Fruit fly (Drosophila melanogaster) whole organism, embryonic: ENCODE measurements around the gene CG17029.

Experiments
- Awh ChIP-seq: fragments of 200-800 bp; sonication (Bioruptor generic); IDR thresholded peaks from 2 replicates; pipeline ENCODE4, ENCODE4 v1.3.6; 2022; ENCODE audit warnings: missing biosample characterization, missing genetic modification characterization
- C15 ChIP-seq: fragments of 200-800 bp; sonication (Bioruptor generic); IDR thresholded peaks from 3 replicates; pipeline ENCODE4 v1.3.6; 2022; ENCODE audit warnings: missing biosample characterization, missing genetic modification characterization
- CG10267 ChIP-seq: fragments of 200-800 bp; sonication (Bioruptor generic); optimal IDR thresholded peaks from 2 replicates; lab custom pipeline; 2018; ENCODE audit warnings: missing biosample characterization, mild to moderate bottlenecking, missing genetic modification characterization, moderate library complexity
- CG11504 ChIP-seq: fragments of 200-800 bp; sonication (Bioruptor generic); optimal IDR thresholded peaks from 3 replicates; lab custom pipeline; 2019; ENCODE audit warnings: missing biosample characterization, mild to moderate bottlenecking, missing genetic modification characterization, moderate library complexity
- CG12299 ChIP-seq: fragments of 200-800 bp; sonication (Bioruptor generic); optimal IDR thresholded peaks from 2 replicates; lab custom pipeline; 2018; ENCODE audit warnings: missing biosample characterization, mild to moderate bottlenecking, missing genetic modification characterization
- CG13775 ChIP-seq: fragments of 200-800 bp; sonication (Bioruptor generic); optimal IDR thresholded peaks from 3 replicates; lab custom pipeline; 2017; ENCODE audit warnings: missing biosample characterization, mild to moderate bottlenecking, missing genetic modification characterization
- CG16779 ChIP-seq: fragments of 200-800 bp; sonication (Bioruptor generic); IDR thresholded peaks from 2 replicates; pipeline ENCODE4 v1.3.6; 2022; ENCODE audit warnings: missing biosample characterization, missing genetic modification characterization
- CG2678 ChIP-seq: fragments of 200-800 bp; sonication (Bioruptor generic); optimal IDR thresholded peaks from 3 replicates; lab custom pipeline; 2019; ENCODE audit warnings: missing biosample characterization, mild to moderate bottlenecking, missing genetic modification characterization, moderate library complexity
- CG30020 ChIP-seq: fragments of 200-800 bp; optimal IDR thresholded peaks from 2 replicates; lab custom pipeline; 2019; ENCODE audit warnings: missing biosample characterization, mild to moderate bottlenecking, missing genetic modification characterization, moderate library complexity
- CG31441 ChIP-seq: fragments of 200-800 bp; sonication (Bioruptor generic); IDR thresholded peaks from 2 replicates; pipeline ENCODE4 v1.3.6; 2022; ENCODE audit warnings: missing biosample characterization, missing genetic modification characterization
- CG3281 ChIP-seq: fragments of 200-800 bp; sonication (Bioruptor generic); optimal IDR thresholded peaks from 3 replicates; lab custom pipeline; 2017; ENCODE audit warnings: missing biosample characterization, mild to moderate bottlenecking, missing genetic modification characterization
- CG4404 ChIP-seq: fragments of 200-800 bp; sonication (Bioruptor generic); IDR thresholded peaks from 2 replicates; pipeline ENCODE4 v1.3.6; 2022; ENCODE audit warnings: missing biosample characterization, missing genetic modification characterization
- CG4617 ChIP-seq: fragments of 200-800 bp; sonication (Bioruptor generic); optimal IDR thresholded peaks from 3 replicates; lab custom pipeline; 2016; ENCODE audit warnings: missing biosample characterization, missing genetic modification characterization, borderline replicate concordance
- CG5180 ChIP-seq: fragments of 200-800 bp; sonication (Bioruptor generic); optimal IDR thresholded peaks from 3 replicates; lab custom pipeline; 2017; ENCODE audit warnings: missing biosample characterization, missing genetic modification characterization, mild to moderate bottlenecking, moderate library complexity, missing genetic modification reagents
- CG6689 ChIP-seq: fragments of 200-800 bp; sonication (Bioruptor generic); IDR thresholded peaks from 2 replicates; pipeline ENCODE4 v1.3.6; 2022; ENCODE audit warnings: missing biosample characterization, missing genetic modification characterization
- CG7786 ChIP-seq: fragments of 200-800 bp; sonication (Bioruptor generic); optimal IDR thresholded peaks from 2 replicates; lab custom pipeline; 2016; ENCODE audit warnings: missing biosample characterization, missing genetic modification characterization
- CG7839 ChIP-seq: fragments of 200-800 bp; sonication (Bioruptor generic); optimal IDR thresholded peaks from 3 replicates; lab custom pipeline; 2018; ENCODE audit warnings: missing biosample characterization, mild to moderate bottlenecking, missing genetic modification characterization, moderate library complexity
- Dll ChIP-seq: fragments of 200-800 bp; sonication (Bioruptor generic); IDR thresholded peaks from 4 replicates; pipeline ENCODE4 v1.3.6; 2022; ENCODE audit warnings: missing biosample characterization, missing genetic modification characterization; ENCODE audit not compliant: partially characterized antibody
- Doc2 ChIP-seq: fragments of 200-800 bp; sonication (Bioruptor generic); IDR thresholded peaks from 2 replicates; pipeline ENCODE4 v1.3.6; 2022; ENCODE audit warnings: missing biosample characterization, missing genetic modification characterization
- Fer2 ChIP-seq: fragments of 200-800 bp; sonication (Bioruptor generic); optimal IDR thresholded peaks from 2 replicates; lab custom pipeline; 2018; ENCODE audit warnings: missing biosample characterization, mild to moderate bottlenecking, missing genetic modification characterization, moderate library complexity
- H15 ChIP-seq: fragments of 200-800 bp; sonication (Bioruptor generic); IDR thresholded peaks from 3 replicates; pipeline ENCODE4 v1.3.6; 2022; ENCODE audit warnings: missing biosample characterization, missing genetic modification characterization
- HLH3B ChIP-seq: fragments of 200-800 bp; sonication (Bioruptor generic); IDR thresholded peaks from 2 replicates; pipeline ENCODE4 v1.3.6; 2022; ENCODE audit warnings: missing biosample characterization, missing genetic modification characterization
- Hr51 ChIP-seq, 2 experiments: fragments of 200-800 bp; sonication (Bioruptor generic); optimal IDR thresholded peaks; 2 replicates in 1 of 2; 3 replicates in 1 of 2; lab custom pipeline; 2016 to 2018; ENCODE audit warnings: missing biosample characterization in 2 of 2, missing genetic modification characterization in 2 of 2, mild to moderate bottlenecking in 1 of 2, moderate library complexity in 1 of 2
- MBD-R2 ChIP-seq: fragments of 200-800 bp; sonication (Bioruptor generic); IDR thresholded peaks from 2 replicates; pipeline ENCODE4 v1.3.6; 2022; ENCODE audit warnings: missing biosample characterization, missing genetic modification characterization
- Mad ChIP-seq: fragments of 200-800 bp; sonication (Bioruptor generic); optimal IDR thresholded peaks from 2 replicates; lab custom pipeline; 2016; ENCODE audit warnings: missing biosample characterization, missing genetic modification characterization
- NFAT ChIP-seq: fragments of 200-800 bp; sonication (Bioruptor generic); IDR thresholded peaks from 2 replicates; pipeline ENCODE4 v1.3.6; 2022; ENCODE audit warnings: missing biosample characterization, missing genetic modification characterization
- Oli ChIP-seq: fragments of 200-800 bp; sonication (Bioruptor generic); optimal IDR thresholded peaks from 2 replicates; lab custom pipeline; 2018; ENCODE audit warnings: missing biosample characterization, mild to moderate bottlenecking, missing genetic modification characterization, moderate library complexity
- Sin3A ChIP-seq: fragments of >200 bp; optimal IDR thresholded peaks from 2 replicates; lab custom pipeline; 2018
- Ssrp ChIP-seq: fragments of 200-800 bp; sonication (Bioruptor generic); optimal IDR thresholded peaks from 2 replicates; lab custom pipeline; 2018; ENCODE audit warnings: missing biosample characterization, mild to moderate bottlenecking, missing genetic modification characterization, moderate library complexity
- Trl ChIP-seq, 3 experiments: fragments of >200 bp in 2 of 3; fragments of 200-800 bp in 1 of 3; sonication (Bioruptor generic) in 1 of 3; optimal IDR thresholded peaks; 2 replicates in 1 of 3; 3 replicates in 2 of 3; lab custom pipeline; 2016 to 2017; ENCODE audit warnings: missing biosample characterization in 1 of 3, missing genetic modification characterization in 1 of 3
- Xrp1 ChIP-seq: fragments of 200-800 bp; sonication (Bioruptor generic); IDR thresholded peaks from 2 replicates; pipeline ENCODE4 v1.3.6; 2022; ENCODE audit warnings: missing biosample characterization, missing genetic modification characterization
- abd-A ChIP-seq: fragments of 200-800 bp; sonication (Bioruptor generic); optimal IDR thresholded peaks from 3 replicates; lab custom pipeline; 2019; ENCODE audit warnings: missing biosample characterization, mild to moderate bottlenecking, missing genetic modification characterization, moderate library complexity
- cas ChIP-seq: fragments of 200-800 bp; sonication (Bioruptor generic); IDR thresholded peaks from 2 replicates; pipeline ENCODE4 v1.3.6; 2022; ENCODE audit warnings: missing biosample characterization, missing genetic modification characterization
- crp ChIP-seq, 2 experiments: fragments of 200-800 bp; sonication (Bioruptor generic); optimal IDR thresholded peaks; 2 replicates in 1 of 2; 3 replicates in 1 of 2; lab custom pipeline; 2017; ENCODE audit warnings: missing biosample characterization in 2 of 2, missing genetic modification characterization in 2 of 2, mild to moderate bottlenecking in 1 of 2, moderate library complexity in 1 of 2
- dan ChIP-seq: fragments of 200-800 bp; sonication (Bioruptor generic); IDR thresholded peaks from 2 replicates; pipeline ENCODE4 v1.3.6; 2022; ENCODE audit warnings: missing biosample characterization, missing genetic modification characterization
- dmrt99B ChIP-seq: fragments of 200-800 bp; sonication (Bioruptor generic); optimal IDR thresholded peaks from 2 replicates; lab custom pipeline; 2018; ENCODE audit warnings: missing biosample characterization, mild to moderate bottlenecking, missing genetic modification characterization, moderate library complexity
- gem ChIP-seq: fragments of 200-800 bp; sonication (Bioruptor generic); optimal IDR thresholded peaks from 2 replicates; lab custom pipeline; 2019; ENCODE audit warnings: missing biosample characterization, mild to moderate bottlenecking, missing genetic modification characterization, moderate library complexity
- gro ChIP-seq: fragments of 200-800 bp; sonication (Bioruptor generic); optimal IDR thresholded peaks from 2 replicates; lab custom pipeline; 2016; ENCODE audit warnings: missing biosample characterization, missing genetic modification characterization
- hth ChIP-seq: fragments of >200 bp; optimal IDR thresholded peaks from 2 replicates; lab custom pipeline; 2017; ENCODE audit warnings: inconsistent platforms
- nmo ChIP-seq: fragments of 200-800 bp; sonication (Bioruptor generic); optimal IDR thresholded peaks from 2 replicates; lab custom pipeline; 2018; ENCODE audit warnings: missing biosample characterization, mild to moderate bottlenecking, missing genetic modification characterization, moderate library complexity
- p53 ChIP-seq: fragments of 200-800 bp; sonication (Bioruptor generic); optimal IDR thresholded peaks from 2 replicates; lab custom pipeline; 2016; ENCODE audit warnings: missing biosample characterization, missing genetic modification characterization
- pb ChIP-seq: fragments of 200-800 bp; sonication (Bioruptor generic); optimal IDR thresholded peaks from 3 replicates; lab custom pipeline; 2016; ENCODE audit warnings: missing biosample characterization, missing genetic modification characterization
- pnt ChIP-seq: fragments of 200-800 bp; sonication (Bioruptor generic); optimal IDR thresholded peaks from 3 replicates; lab custom pipeline; 2016; ENCODE audit warnings: missing biosample characterization, missing genetic modification characterization
- pzg ChIP-seq: fragments of 200-800 bp; sonication (Bioruptor generic); optimal IDR thresholded peaks from 3 replicates; lab custom pipeline; 2018; ENCODE audit warnings: missing biosample characterization, mild to moderate bottlenecking, missing genetic modification characterization, moderate library complexity
- row ChIP-seq: fragments of 200-800 bp; sonication (Bioruptor generic); IDR thresholded peaks from 3 replicates; pipeline ENCODE4 v1.3.6; 2022; ENCODE audit warnings: missing biosample characterization, missing genetic modification characterization
- sd ChIP-seq: fragments of 200-800 bp; sonication (Bioruptor generic); optimal IDR thresholded peaks from 3 replicates; lab custom pipeline; 2018; ENCODE audit warnings: missing biosample characterization, mild to moderate bottlenecking, missing genetic modification characterization, moderate library complexity
- twi ChIP-seq: fragments of 200-800 bp; optimal IDR thresholded peaks from 2 replicates; lab custom pipeline; 2019; ENCODE audit warnings: missing biosample characterization, mild to moderate bottlenecking, missing genetic modification characterization, moderate library complexity
- tx ChIP-seq: fragments of 200-800 bp; sonication (Bioruptor generic); optimal IDR thresholded peaks from 2 replicates; lab custom pipeline; 2016; ENCODE audit warnings: missing biosample characterization, missing genetic modification characterization
- vvl ChIP-seq: fragments of 200-800 bp; sonication (Bioruptor generic); IDR thresholded peaks from 2 replicates; pipeline ENCODE4 v1.3.6; 2022; ENCODE audit warnings: missing biosample characterization, missing genetic modification characterization

CG17029 gene

DNA sequence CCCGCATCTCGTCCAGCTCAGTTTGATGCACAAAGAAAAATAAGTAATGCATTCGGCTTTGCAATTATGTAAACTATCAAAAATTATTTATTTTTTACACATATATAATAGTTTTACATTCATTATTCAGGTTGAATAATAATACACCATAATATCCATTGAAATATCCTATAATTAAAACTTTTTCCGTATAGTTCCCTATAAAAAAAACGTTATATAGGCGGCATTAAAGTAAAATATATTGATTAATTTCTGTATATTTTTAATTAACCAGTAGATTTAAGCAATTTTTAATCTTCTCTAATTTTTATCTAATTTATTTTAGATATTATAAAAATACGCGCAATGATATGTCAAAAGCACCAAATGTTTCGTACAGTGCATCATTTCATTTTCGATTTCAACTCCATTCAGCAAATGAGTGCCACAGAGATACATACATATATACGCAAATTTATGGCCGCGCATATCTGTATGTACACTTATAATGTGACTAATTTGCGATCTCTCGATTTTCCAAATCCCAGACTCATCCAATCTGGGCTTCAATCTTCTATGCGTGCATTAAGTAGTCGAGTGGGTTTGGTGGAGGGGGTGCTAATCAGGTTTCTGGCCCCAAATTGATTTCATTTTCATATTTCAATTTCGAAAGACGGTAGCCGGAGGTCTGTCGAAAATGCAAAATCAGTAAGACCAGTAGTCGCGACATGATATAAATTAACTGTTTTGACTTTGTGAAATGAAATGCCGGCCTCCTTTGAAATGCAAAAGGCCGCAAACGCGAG is 36.7 kb downstream of the CG17029 start (continued):
- TF ChIP-seq Mad, result no peak
- TF ChIP-seq hth, result no peak
- no peak for TF ChIP-seq HLH3B (GFP tag; lab: Robert Waterston, UW)
- peak; percentile 46 for TF ChIP-seq nmo (GFP tag; lab: Kevin White, UChicago)
- TF ChIP-seq CG4617 (GFP tag; lab: Kevin White, UChicago), result no peak
- no peak for TF ChIP-seq tx (GFP tag; lab: Kevin White, UChicago)
- TF ChIP-seq twi (tag; lab: Kevin White, UChicago), result no peak
- peak; percentile 29 for TF ChIP-seq CG7839
- TF ChIP-seq MBD-R2, result no peak
- peak; percentile 39 for TF ChIP-seq dmrt99B (tag; lab: Kevin White, UChicago)
- TF ChIP-seq Trl (optimal IDR thresholded peaks at IDR 0.05; lab: Kevin White, UChicago), result no peak
- TF ChIP-seq Trl (GFP tag; optimal IDR thresholded peaks at IDR 0.05; lab: Kevin White, UChicago), result no peak
- no peak for TF ChIP-seq CG12299 (tag; lab: Kevin White, UChicago)
- TF ChIP-seq pzg (GFP tag; lab: Kevin White, UChicago), result no peak
- TF ChIP-seq Doc2, result no peak
- TF ChIP-seq CG11504 (tag; lab: Kevin White, UChicago), result peak; percentile 68
- no peak for TF ChIP-seq CG13775
- TF ChIP-seq CG3281 (GFP tag; lab: Kevin White, UChicago), result no peak
- TF ChIP-seq CG10267 (tag; lab: Kevin White, UChicago), result peak; percentile 33
- TF ChIP-seq CG5180, result no peak
- no peak for TF ChIP-seq cas (GFP tag; lab: Robert Waterston, UW)
- peak; percentile 28 for TF ChIP-seq Oli (tag; lab: Kevin White, UChicago)
- TF ChIP-seq Dll (GFP tag; lab: Robert Waterston, UW), result no peak
- TF ChIP-seq CG31441, result peak; percentile 63
- 0 out of 3 replicates have a peak, but pooled peaks have one; percentile 22 for TF ChIP-seq row (GFP tag; lab: Robert Waterston, UW)
- TF ChIP-seq gro (GFP tag; lab: Kevin White, UChicago), result peak; percentile 9
- TF ChIP-seq Xrp1, result 0 out of 2 replicates have a peak, but pooled peaks have one; percentile 13
- TF ChIP-seq Awh, result peak; percentile 57
- no peak for TF ChIP-seq CG6689 (GFP tag; lab: Robert Waterston, UW)
- peak; percentile 50 for TF ChIP-seq CG2678 (tag; lab: Kevin White, UChicago)
- no peak for TF ChIP-seq CG16779 (GFP tag; lab: Robert Waterston, UW)
- TF ChIP-seq sd, result peak; percentile 20
- no peak for TF ChIP-seq pnt
- peak; percentile 33 for TF ChIP-seq Ssrp (tag; lab: Kevin White, UChicago)
- TF ChIP-seq NFAT (GFP tag; lab: Robert Waterston, UW), result no peak
- no peak for TF ChIP-seq C15 (GFP tag; lab: Robert Waterston, UW)
- peak; percentile 59 for TF ChIP-seq gem (tag; lab: Kevin White, UChicago)
- no peak for TF ChIP-seq H15 (GFP tag; lab: Robert Waterston, UW)
- no peak for TF ChIP-seq dan (GFP tag; lab: Robert Waterston, UW)
- no peak for TF ChIP-seq CG4404
- peak; percentile 63; the same call in 1 of the 2 replicates for TF ChIP-seq vvl (GFP tag; lab: Robert Waterston, UW)
- TF ChIP-seq Fer2 (tag; lab: Kevin White, UChicago), result no peak
- TF ChIP-seq abd-A (tag; lab: Kevin White, UChicago), result peak; percentile 63
- TF ChIP-seq p53 (GFP tag; lab: Kevin White, UChicago), result no peak
- TF ChIP-seq Sin3A (lab: Kevin White, UChicago), result no peak
- peak in 1 of 2 experiments; percentile 55 for TF ChIP-seq Hr51 (GFP tag; optimal IDR thresholded peaks at IDR 0.05; lab: Kevin White, UChicago)
- TF ChIP-seq CG7786 (GFP tag; lab: Kevin White, UChicago), result no peak
- no peak for TF ChIP-seq CG30020
- TF ChIP-seq crp (GFP tag; optimal IDR thresholded peaks at IDR 0.05; lab: Kevin White, UChicago), result no peak
- TF ChIP-seq pb, result no peak
